Worm (Caenorhabditis elegans): ENCODE results near the gene F59B1.6.

F59B1.6 gene

DNA sequence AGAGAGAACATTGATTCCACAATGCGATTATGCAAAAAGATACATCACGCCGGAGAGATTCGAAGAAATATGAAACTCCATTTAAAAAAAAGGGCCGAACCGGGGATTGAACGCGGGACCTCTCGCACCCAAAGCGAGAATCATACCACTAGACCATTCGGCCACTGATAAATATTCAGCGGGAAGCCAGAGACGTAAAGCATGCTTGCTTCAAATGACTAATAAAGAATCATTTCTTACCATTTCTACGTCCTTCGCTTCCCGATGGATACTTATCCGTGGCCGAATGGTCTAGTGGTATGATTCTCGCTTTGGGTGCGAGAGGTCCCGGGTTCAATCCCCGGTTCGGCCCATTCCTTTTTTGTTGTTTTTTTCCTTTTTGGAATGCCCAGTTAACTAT, 43.3 kb downstream of the F59B1.6 start (continued):
- TF ChIP-seq hsf-1 (GFP tag; IDR thresholded peaks at IDR 0.05) = no peak
- no peak for TF ChIP-seq nfya-2 (GFP tag; IDR thresholded peaks at IDR 0.05)
- no peak for TF ChIP-seq ztf-3 (GFP tag; optimal IDR thresholded peaks at IDR 0.05)
- TF ChIP-seq snpc-4 (GFP tag; optimal IDR thresholded peaks at IDR 0.05) = no peak
- no peak for TF ChIP-seq snpc-4 (tag; optimal IDR thresholded peaks at IDR 0.05)
- TF ChIP-seq Y56A3A.18 (GFP tag; IDR thresholded peaks at IDR 0.05) = 0 out of 2 replicates have a peak, but pooled peaks have one; percentile 20
- TF ChIP-seq sdz-38 (tag; optimal IDR thresholded peaks at IDR 0.05) = no peak
- TF ChIP-seq nhr-179 (tag; optimal IDR thresholded peaks at IDR 0.05) = no peak
- no peak for TF ChIP-seq F22D6.2 (tag; optimal IDR thresholded peaks at IDR 0.05)
- TF ChIP-seq let-607 (tag; optimal IDR thresholded peaks at IDR 0.05) = no peak
- TF ChIP-seq sea-2 (GFP tag; IDR thresholded peaks at IDR 0.05) = no peak
- no peak for TF ChIP-seq zfh-2 (GFP tag; conservative IDR thresholded peaks at IDR 0.05)
- TF ChIP-seq lsl-1 (GFP tag; optimal IDR thresholded peaks at IDR 0.05) = no peak
- no peak for TF ChIP-seq ztf-6 (GFP tag; IDR thresholded peaks at IDR 0.05)
- no peak for TF ChIP-seq T26A5.8 (tag; optimal IDR thresholded peaks at IDR 0.05)
- TF ChIP-seq Y95B8A.8 (GFP tag; IDR thresholded peaks at IDR 0.05) = no peak
- 0 out of 2 replicates have a peak, but pooled peaks have one; percentile 62 for TF ChIP-seq ceh-40 (GFP tag; IDR thresholded peaks at IDR 0.05)
- TF ChIP-seq D2030.7 (GFP tag; IDR thresholded peaks at IDR 0.05) = peak; percentile 62
- TF ChIP-seq F23B12.7 (tag; optimal IDR thresholded peaks at IDR 0.05; ENCODE audit: insufficient read depth) = no peak
- TF ChIP-seq sptf-2 (GFP tag; optimal IDR thresholded peaks at IDR 0.05) = no peak
- no peak for TF ChIP-seq egrh-3 (GFP tag; IDR thresholded peaks at IDR 0.05)
- TF ChIP-seq nhr-27 (tag; optimal IDR thresholded peaks at IDR 0.05) = no peak
- peak; percentile 28 for TF ChIP-seq nhr-90 (tag; optimal IDR thresholded peaks at IDR 0.05)

DNA sequence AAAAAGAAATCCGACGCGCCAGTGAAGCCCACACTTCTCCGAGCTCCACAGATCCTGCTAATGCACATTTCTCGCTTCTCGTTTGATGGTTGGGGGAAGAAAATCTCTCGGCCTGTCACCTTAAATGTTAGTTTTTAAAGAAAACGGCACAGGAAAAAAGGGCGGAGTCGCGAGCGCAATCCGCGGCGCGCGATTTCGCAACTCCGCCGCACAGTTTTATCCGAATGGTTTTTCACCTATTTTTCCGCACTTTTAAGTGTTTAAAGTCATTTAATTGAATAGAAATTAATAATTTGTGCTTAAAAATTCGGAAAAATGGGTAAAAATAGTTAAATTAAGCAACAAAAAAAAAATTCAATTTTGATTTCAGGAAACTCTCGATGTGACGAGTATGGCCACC, 43.9 kb downstream of the F59B1.6 start:
- TF ChIP-seq hmg-1.2 (GFP tag; IDR thresholded peaks at IDR 0.05) (0 out of 2 replicates have a peak, but pooled peaks have one; percentile 11), F52B5.7 (tag; optimal IDR thresholded peaks at IDR 0.05) (no peak), rcor-1 (GFP tag; IDR thresholded peaks at IDR 0.05) (0 out of 2 replicates have a peak, but pooled peaks have one; percentile 17), egrh-3 (GFP tag; IDR thresholded peaks at IDR 0.05) (peak; percentile 9; the same call in 1 of the 2 replicates), akir-1 (GFP tag; optimal IDR thresholded peaks at IDR 0.05) (no peak), T07F8.4 (tag; optimal IDR thresholded peaks at IDR 0.05) (no peak), egl-44 (GFP tag; IDR thresholded peaks at IDR 0.05) (no peak), attf-3 (GFP tag; conservative IDR thresholded peaks at IDR 0.05) (0 out of 2 replicates have a peak, but pooled peaks have one; percentile 29), F57A8.1 (GFP tag; optimal IDR thresholded peaks at IDR 0.05) (no peak), madf-10 (tag; optimal IDR thresholded peaks at IDR 0.05) (peak; percentile 10), mcd-1 (GFP tag; IDR thresholded peaks at IDR 0.05) (peak; percentile 53), hlh-12 (tag; optimal IDR thresholded peaks at IDR 0.05) (no peak), ztf-26 (tag; optimal IDR thresholded peaks at IDR 0.05) (no peak), attf-5 (GFP tag; optimal IDR thresholded peaks at IDR 0.05) (peak; percentile 17), K11D2.4 (GFP tag; IDR thresholded peaks at IDR 0.05) (no peak), cebp-1 (GFP tag; IDR thresholded peaks at IDR 0.05) (peak; percentile 88), cebp-1 (tag; optimal IDR thresholded peaks at IDR 0.05) (peak; percentile 98), snpc-1.3 (tag; optimal IDR thresholded peaks at IDR 0.05; ENCODE audit: insufficient read depth) (peak; percentile 39), F23B12.7 (tag; optimal IDR thresholded peaks at IDR 0.05; ENCODE audit: insufficient read depth) (no peak), attf-6 (GFP tag; IDR thresholded peaks at IDR 0.05) (no peak), lin-54 (GFP tag; optimal IDR thresholded peaks at IDR 0.05) (peak; percentile 12), tbp1 (GFP tag; optimal IDR thresholded peaks at IDR 0.05) (no peak), ztf-18 (tag; optimal IDR thresholded peaks at IDR 0.05) (no peak)
